Fruit fly (Drosophila melanogaster) whole organism, embryonic: ENCODE data around the gene CG1172.
A peak's percentile ranks its signal among the peaks of the same experiment; 100 is the strongest.

Source experiments
- Blimp-1 ChIP-seq: fragments of 200-800 bp; sonication (Bioruptor generic); optimal IDR thresholded peaks from 3 replicates; lab custom pipeline; 2018; ENCODE audit warnings: missing biosample characterization, missing genetic modification characterization, mild to moderate bottlenecking, moderate library complexity, missing genetic modification reagents
- CG10209 ChIP-seq: fragments of 200-800 bp; sonication (Bioruptor generic); optimal IDR thresholded peaks from 3 replicates; lab custom pipeline; 2017; ENCODE audit warnings: missing biosample characterization, mild to moderate bottlenecking, missing genetic modification characterization, missing genetic modification reagents
- CG10654 ChIP-seq: fragments of 200-800 bp; sonication (Bioruptor generic); optimal IDR thresholded peaks from 2 replicates; lab custom pipeline; 2016; ENCODE audit warnings: missing biosample characterization, missing genetic modification characterization
- CG12155 ChIP-seq: fragments of 200-800 bp; sonication (Bioruptor generic); optimal IDR thresholded peaks from 3 replicates; lab custom pipeline; 2016; ENCODE audit warnings: missing biosample characterization, missing genetic modification characterization
- CG13424 ChIP-seq: fragments of 200-800 bp; sonication (Bioruptor generic); optimal IDR thresholded peaks from 2 replicates; lab custom pipeline; 2019; ENCODE audit warnings: missing biosample characterization, mild to moderate bottlenecking, missing genetic modification characterization, moderate library complexity
- CG13775 ChIP-seq: fragments of 200-800 bp; sonication (Bioruptor generic); optimal IDR thresholded peaks from 3 replicates; lab custom pipeline; 2017; ENCODE audit warnings: missing biosample characterization, mild to moderate bottlenecking, missing genetic modification characterization
- CG15269 ChIP-seq: fragments of 200-800 bp; sonication (Bioruptor generic); optimal IDR thresholded peaks from 2 replicates; lab custom pipeline; 2018; ENCODE audit warnings: missing biosample characterization, mild to moderate bottlenecking, missing genetic modification characterization, moderate library complexity
- CG15696 ChIP-seq: fragments of 200-800 bp; sonication (Bioruptor generic); optimal IDR thresholded peaks from 2 replicates; lab custom pipeline; 2019; ENCODE audit warnings: missing biosample characterization, mild to moderate bottlenecking, missing genetic modification characterization, moderate library complexity
- CG16815 ChIP-seq: fragments of 200-800 bp; sonication (Bioruptor generic); optimal IDR thresholded peaks from 3 replicates; lab custom pipeline; 2017; ENCODE audit warnings: missing biosample characterization, mild to moderate bottlenecking, missing genetic modification characterization
- CG17328 ChIP-seq: fragments of 200-800 bp; sonication (Bioruptor generic); IDR thresholded peaks from 2 replicates; pipeline ENCODE4 v1.3.6; 2022; ENCODE audit warnings: missing biosample characterization, missing genetic modification characterization
- CG17829 ChIP-seq: fragments of 200-800 bp; optimal IDR thresholded peaks from 2 replicates; lab custom pipeline; 2019; ENCODE audit warnings: missing biosample characterization, mild to moderate bottlenecking, missing genetic modification characterization, moderate library complexity
- CG18599 ChIP-seq: fragments of 200-800 bp; sonication (Bioruptor generic); optimal IDR thresholded peaks from 3 replicates; lab custom pipeline; 2017; ENCODE audit warnings: missing biosample characterization, missing genetic modification characterization, mild to moderate bottlenecking, moderate library complexity, missing genetic modification reagents
- CG18619 ChIP-seq: fragments of 200-800 bp; sonication (Bioruptor generic); optimal IDR thresholded peaks from 3 replicates; lab custom pipeline; 2017; ENCODE audit warnings: missing biosample characterization, mild to moderate bottlenecking, missing genetic modification characterization
- CG31441 ChIP-seq: fragments of 200-800 bp; sonication (Bioruptor generic); IDR thresholded peaks from 2 replicates; pipeline ENCODE4 v1.3.6; 2022; ENCODE audit warnings: missing biosample characterization, missing genetic modification characterization
- CG4328 ChIP-seq: fragments of 200-800 bp; sonication (Bioruptor generic); optimal IDR thresholded peaks from 3 replicates; lab custom pipeline; 2017; ENCODE audit warnings: missing biosample characterization, missing genetic modification reagents, missing genetic modification characterization
- CG6765 ChIP-seq: fragments of 200-800 bp; sonication (Bioruptor generic); optimal IDR thresholded peaks from 3 replicates; lab custom pipeline; 2017; ENCODE audit warnings: missing biosample characterization, mild to moderate bottlenecking, missing genetic modification characterization
- CG7271 ChIP-seq: fragments of 200-800 bp; sonication (Bioruptor generic); optimal IDR thresholded peaks from 2 replicates; lab custom pipeline; 2018; ENCODE audit warnings: missing biosample characterization, mild to moderate bottlenecking, missing genetic modification characterization, moderate library complexity
- CG7556 ChIP-seq: fragments of 200-800 bp; sonication (Bioruptor generic); optimal IDR thresholded peaks from 2 replicates; lab custom pipeline; 2017; ENCODE audit warnings: missing biosample characterization, mild to moderate bottlenecking, missing genetic modification characterization
- CG7839 ChIP-seq: fragments of 200-800 bp; sonication (Bioruptor generic); optimal IDR thresholded peaks from 3 replicates; lab custom pipeline; 2018; ENCODE audit warnings: missing biosample characterization, mild to moderate bottlenecking, missing genetic modification characterization, moderate library complexity
- CG9437 ChIP-seq: fragments of 200-800 bp; sonication (Bioruptor generic); optimal IDR thresholded peaks from 2 replicates; lab custom pipeline; 2018; ENCODE audit warnings: missing biosample characterization, mild to moderate bottlenecking, missing genetic modification characterization
- CG9797 ChIP-seq: fragments of 200-800 bp; sonication (Bioruptor generic); optimal IDR thresholded peaks from 3 replicates; lab custom pipeline; 2018; ENCODE audit warnings: missing biosample characterization, mild to moderate bottlenecking, missing genetic modification characterization
- CG9932 ChIP-seq: fragments of 200-800 bp; sonication (Bioruptor generic); IDR thresholded peaks from 2 replicates; pipeline ENCODE4 v1.3.6; 2022; ENCODE audit warnings: missing biosample characterization, missing genetic modification characterization
- Fer3 ChIP-seq: fragments of 200-800 bp; sonication (Bioruptor generic); optimal IDR thresholded peaks from 2 replicates; lab custom pipeline; 2018; ENCODE audit warnings: missing biosample characterization, mild to moderate bottlenecking, missing genetic modification characterization, moderate library complexity
- Gug ChIP-seq: fragments of 200-800 bp; sonication (Bioruptor generic); IDR thresholded peaks from 4 replicates; pipeline ENCODE4 v1.3.6; 2022; ENCODE audit warnings: missing biosample characterization, missing genetic modification characterization
- HLH3B ChIP-seq: fragments of 200-800 bp; sonication (Bioruptor generic); IDR thresholded peaks from 2 replicates; pipeline ENCODE4 v1.3.6; 2022; ENCODE audit warnings: missing biosample characterization, missing genetic modification characterization
- Hmr ChIP-seq: fragments of 200-800 bp; sonication (Bioruptor generic); optimal IDR thresholded peaks from 3 replicates; lab custom pipeline; 2017; ENCODE audit warnings: mild to moderate bottlenecking, missing biosample characterization, missing genetic modification reagents, missing genetic modification characterization
- Hr51 ChIP-seq, 2 experiments: fragments of 200-800 bp; sonication (Bioruptor generic); optimal IDR thresholded peaks; 2 replicates in 1 of 2; 3 replicates in 1 of 2; lab custom pipeline; 2016 to 2018; ENCODE audit warnings: missing biosample characterization in 2 of 2, missing genetic modification characterization in 2 of 2, mild to moderate bottlenecking in 1 of 2, moderate library complexity in 1 of 2
- Med ChIP-seq: fragments of 200-800 bp; sonication (Bioruptor generic); peaks from one replicate; lab custom pipeline; 2016; ENCODE audit warnings: missing biosample characterization, missing genetic modification characterization, mild to moderate bottlenecking, inconsistent platforms, moderate library complexity
- Meics ChIP-seq: fragments of 200-800 bp; sonication (Bioruptor generic); optimal IDR thresholded peaks from 2 replicates; lab custom pipeline; 2017; ENCODE audit warnings: missing biosample characterization, mild to moderate bottlenecking, missing genetic modification characterization
- Nf-YC ChIP-seq: fragments of 200-800 bp; optimal IDR thresholded peaks from 3 replicates; lab custom pipeline; 2019; ENCODE audit warnings: missing biosample characterization, mild to moderate bottlenecking, missing genetic modification characterization, moderate library complexity
- NfI ChIP-seq: fragments of 200-800 bp; sonication (Bioruptor generic); optimal IDR thresholded peaks from 3 replicates; lab custom pipeline; 2018; ENCODE audit warnings: missing biosample characterization, mild to moderate bottlenecking, missing genetic modification characterization, moderate library complexity
- Oli ChIP-seq: fragments of 200-800 bp; sonication (Bioruptor generic); optimal IDR thresholded peaks from 2 replicates; lab custom pipeline; 2018; ENCODE audit warnings: missing biosample characterization, mild to moderate bottlenecking, missing genetic modification characterization, moderate library complexity
- Ptx1 ChIP-seq: fragments of 200-800 bp; sonication (Bioruptor generic); IDR thresholded peaks from 2 replicates; pipeline ENCODE4 v1.3.6; 2022; ENCODE audit warnings: missing biosample characterization, missing genetic modification characterization
- Sry-β ChIP-seq: fragments of 200-800 bp; sonication (Bioruptor generic); optimal IDR thresholded peaks from 2 replicates; lab custom pipeline; 2018; ENCODE audit warnings: missing biosample characterization, mild to moderate bottlenecking, missing genetic modification characterization, moderate library complexity
- Ssrp ChIP-seq: fragments of 200-800 bp; sonication (Bioruptor generic); optimal IDR thresholded peaks from 2 replicates; lab custom pipeline; 2018; ENCODE audit warnings: missing biosample characterization, mild to moderate bottlenecking, missing genetic modification characterization, moderate library complexity
- az2 ChIP-seq: fragments of 200-800 bp; sonication (Bioruptor generic); optimal IDR thresholded peaks from 3 replicates; lab custom pipeline; 2016; ENCODE audit warnings: missing biosample characterization, missing genetic modification characterization
- chinmo ChIP-seq: fragments of 200-800 bp; sonication (Bioruptor generic); IDR thresholded peaks from 4 replicates; pipeline ENCODE4 v1.3.6; 2022; ENCODE audit warnings: missing biosample characterization, missing genetic modification characterization; ENCODE audit not compliant: partially characterized antibody
- cwo ChIP-seq: fragments of 200-800 bp; sonication (Bioruptor generic); optimal IDR thresholded peaks from 3 replicates; lab custom pipeline; 2017; ENCODE audit warnings: missing biosample characterization, missing genetic modification characterization, mild to moderate bottlenecking, moderate library complexity, missing genetic modification reagents
- danr ChIP-seq: fragments of 200-800 bp; sonication (Bioruptor generic); IDR thresholded peaks from 2 replicates; pipeline ENCODE4 v1.3.6; 2022; ENCODE audit warnings: missing biosample characterization, missing genetic modification characterization
- ken ChIP-seq: fragments of 200-800 bp; sonication (Bioruptor generic); IDR thresholded peaks from 3 replicates; pipeline ENCODE4 v1.3.6; 2022; ENCODE audit warnings: missing biosample characterization, missing genetic modification characterization
- mam ChIP-seq: fragments of 200-800 bp; sonication (Bioruptor generic); optimal IDR thresholded peaks from 3 replicates; lab custom pipeline; 2016; ENCODE audit warnings: missing biosample characterization, missing genetic modification characterization
- nmo ChIP-seq: fragments of 200-800 bp; sonication (Bioruptor generic); optimal IDR thresholded peaks from 2 replicates; lab custom pipeline; 2018; ENCODE audit warnings: missing biosample characterization, mild to moderate bottlenecking, missing genetic modification characterization, moderate library complexity
- pho ChIP-seq: fragments of 200-800 bp; sonication (Bioruptor generic); optimal IDR thresholded peaks from 2 replicates; lab custom pipeline; 2016; ENCODE audit warnings: missing biosample characterization, missing genetic modification characterization
- pita ChIP-seq: fragments of 200-800 bp; sonication (Bioruptor generic); optimal IDR thresholded peaks from 2 replicates; lab custom pipeline; 2017; ENCODE audit warnings: missing biosample characterization, mild to moderate bottlenecking, missing genetic modification characterization
- salm ChIP-seq: fragments of 200-800 bp; sonication (Bioruptor generic); optimal IDR thresholded peaks from 2 replicates; lab custom pipeline; 2018; ENCODE audit warnings: missing biosample characterization, mild to moderate bottlenecking, missing genetic modification characterization
- sens-2 ChIP-seq: fragments of 200-800 bp; sonication (Bioruptor generic); IDR thresholded peaks from 2 replicates; pipeline ENCODE4 v1.3.6; 2022; ENCODE audit warnings: missing biosample characterization, missing genetic modification characterization
- sisA ChIP-seq: fragments of 200-800 bp; sonication (Bioruptor generic); IDR thresholded peaks from 2 replicates; pipeline ENCODE4 v1.3.6; 2022; ENCODE audit warnings: missing biosample characterization, missing genetic modification characterization
- tap ChIP-seq: fragments of 200-800 bp; optimal IDR thresholded peaks from 3 replicates; lab custom pipeline; 2019; ENCODE audit warnings: missing biosample characterization, mild to moderate bottlenecking, missing genetic modification characterization, moderate library complexity
- tio ChIP-seq: fragments of 200-800 bp; sonication (Bioruptor generic); optimal IDR thresholded peaks from 2 replicates; lab custom pipeline; 2017; ENCODE audit warnings: missing biosample characterization, missing genetic modification characterization, inconsistent platforms
- wek ChIP-seq: fragments of 200-800 bp; sonication (Bioruptor generic); optimal IDR thresholded peaks from 3 replicates; lab custom pipeline; 2018; ENCODE audit warnings: missing biosample characterization, mild to moderate bottlenecking, missing genetic modification characterization, moderate library complexity

The CG1172 gene

DNA sequence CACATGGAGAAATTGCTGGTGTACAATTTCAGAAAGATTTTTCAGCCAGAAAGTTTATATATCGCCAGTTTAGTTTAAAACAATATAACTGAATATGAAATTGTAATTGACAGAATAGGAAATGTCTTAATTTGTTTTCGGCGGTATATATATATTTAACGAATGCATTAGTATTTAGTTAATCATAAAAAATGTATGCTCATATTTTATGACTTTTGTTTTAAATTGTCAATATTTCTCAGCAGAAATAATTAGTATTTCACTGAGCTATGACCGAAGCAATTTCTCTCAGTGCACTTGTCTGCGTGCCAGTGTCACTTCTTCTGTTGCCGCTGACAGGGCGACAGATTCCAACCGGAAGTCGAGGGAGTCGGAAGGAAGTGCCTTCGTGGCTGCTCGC is 19.3 kb downstream of the CG1172 start (continued):
- TF ChIP-seq Hr51 (GFP tag; optimal IDR thresholded peaks at IDR 0.05; lab: Kevin White, UChicago), result peak in 1 of 2 experiments; percentile 71
- peak; percentile 45 for TF ChIP-seq Fer3 (tag; lab: Kevin White, UChicago)
- TF ChIP-seq CG15269, result peak; percentile 58
- peak; percentile 46 for TF ChIP-seq Oli
- TF ChIP-seq CG18619 (GFP tag; lab: Kevin White, UChicago), result peak; percentile 41
- TF ChIP-seq CG10209 (GFP tag; lab: Kevin White, UChicago), result peak; percentile 56
- TF ChIP-seq Sry-β, result no peak
- TF ChIP-seq CG7271 (tag; lab: Kevin White, UChicago), result no peak
- peak; percentile 80 for TF ChIP-seq Med (GFP tag; lab: Kevin White, UChicago)
- no peak for TF ChIP-seq Gug (GFP tag; lab: Robert Waterston, UW)
- peak; percentile 70 for TF ChIP-seq Hmr
- TF ChIP-seq CG9797, result no peak
- TF ChIP-seq sens-2 (GFP tag; lab: Robert Waterston, UW), result no peak
- peak; percentile 44 for TF ChIP-seq CG17829 (tag; lab: Kevin White, UChicago)
- TF ChIP-seq danr (GFP tag; lab: Robert Waterston, UW), result no peak
- TF ChIP-seq CG7839, result peak; percentile 63
- TF ChIP-seq Nf-YC, result peak; percentile 45
- peak; percentile 35 for TF ChIP-seq tio (GFP tag; lab: Kevin White, UChicago)
- TF ChIP-seq HLH3B (GFP tag; lab: Robert Waterston, UW), result peak; percentile 23; the same call in 1 of the 2 replicates
- TF ChIP-seq sisA (GFP tag; lab: Robert Waterston, UW), result peak; percentile 11; the same call in 1 of the 2 replicates
- peak; percentile 16 for TF ChIP-seq CG15696 (tag; lab: Kevin White, UChicago)
- peak; percentile 23 for TF ChIP-seq CG16815
- TF ChIP-seq CG18599 (GFP tag; lab: Kevin White, UChicago), result peak; percentile 72
- TF ChIP-seq NfI (GFP tag; lab: Kevin White, UChicago), result peak; percentile 27
- TF ChIP-seq mam (GFP tag; lab: Kevin White, UChicago), result peak; percentile 6
- TF ChIP-seq salm (tag; lab: Kevin White, UChicago), result no peak
- TF ChIP-seq CG4328, result peak; percentile 26
- TF ChIP-seq Blimp-1 (GFP tag; lab: Kevin White, UChicago), result peak; percentile 30
- TF ChIP-seq CG31441 (GFP tag; lab: Robert Waterston, UW), result peak; percentile 51
- peak; percentile 50 for TF ChIP-seq cwo (GFP tag; lab: Kevin White, UChicago)
- no peak for TF ChIP-seq pho (GFP tag; lab: Kevin White, UChicago)
- TF ChIP-seq CG7556 (GFP tag; lab: Kevin White, UChicago), result peak; percentile 75
- peak; percentile 15 for TF ChIP-seq CG10654
- peak; percentile 60 for TF ChIP-seq CG13424 (tag; lab: Kevin White, UChicago)
- TF ChIP-seq CG13775, result peak; percentile 54
- TF ChIP-seq CG12155 (GFP tag; lab: Kevin White, UChicago), result peak; percentile 10
- no peak for TF ChIP-seq wek (GFP tag; lab: Kevin White, UChicago)
- no peak for TF ChIP-seq pita (GFP tag; lab: Kevin White, UChicago)
- TF ChIP-seq Meics (GFP tag; lab: Kevin White, UChicago), result peak; percentile 64
- no peak for TF ChIP-seq CG9932 (GFP tag; lab: Robert Waterston, UW)
- 0 out of 3 replicates have a peak, but pooled peaks have one; percentile 37 for TF ChIP-seq ken
- peak; percentile 21; the same call in 1 of the 2 replicates for TF ChIP-seq CG17328 (GFP tag; lab: Robert Waterston, UW)
- TF ChIP-seq Ptx1, result no peak
- TF ChIP-seq chinmo, result no peak
- peak; percentile 19 for TF ChIP-seq az2 (GFP tag; lab: Kevin White, UChicago)
- TF ChIP-seq Ssrp, result no peak
- peak; percentile 48 for TF ChIP-seq nmo (GFP tag; lab: Kevin White, UChicago)
- peak; percentile 45 for TF ChIP-seq CG6765 (GFP tag; lab: Kevin White, UChicago)
- TF ChIP-seq CG9437 (GFP tag; lab: Kevin White, UChicago), result peak; percentile 26
- peak; percentile 19 for TF ChIP-seq tap
